Worm (Caenorhabditis elegans) whole organism, L2 larva: Measurements from ENCODE around the gene ZK632.12.

ENCODE experiments used
- C34F6.9 ChIP-seq: fragments of 150-350 bp; optimal IDR thresholded peaks from 2 replicates; lab custom pipeline; 2014; ENCODE audit warnings: missing biosample characterization, missing genetic modification characterization
- F13H6.1 ChIP-seq: sonication (generic microtip); optimal IDR thresholded peaks from 2 replicates; lab custom pipeline; 2016; ENCODE audit warnings: missing genetic modification characterization, missing compliant biosample characterization
- R02D3.7 ChIP-seq: fragments of 150-350 bp; optimal IDR thresholded peaks from 2 replicates; lab custom pipeline; 2014; ENCODE audit warnings: missing biosample characterization, missing genetic modification characterization
- Y55F3AM.14 ChIP-seq: fragments of 200-800 bp; sonication (Bioruptor generic); optimal IDR thresholded peaks from 2 replicates; lab custom pipeline; 2018; ENCODE audit warnings: mild to moderate bottlenecking, missing genetic modification characterization, missing compliant biosample characterization
- ZK546.5 ChIP-seq: sonication (generic microtip); optimal IDR thresholded peaks from 2 replicates; lab custom pipeline; 2017; ENCODE audit warnings: missing biosample characterization, missing genetic modification characterization
- alr-1 ChIP-seq: fragments of 150-350 bp; optimal IDR thresholded peaks from 2 replicates; lab custom pipeline; 2014; ENCODE audit warnings: missing biosample characterization, missing genetic modification characterization
- aly-2 ChIP-seq: fragments of 150-350 bp; optimal IDR thresholded peaks from 2 replicates; lab custom pipeline; 2014; ENCODE audit warnings: missing biosample characterization, missing genetic modification characterization
- ama-1 ChIP-seq: fragments of 150-350 bp; optimal IDR thresholded peaks from 2 replicates; lab custom pipeline; 2018; ENCODE audit warnings: inconsistent platforms
- blmp-1 ChIP-seq: sonication (generic microtip); optimal IDR thresholded peaks from 2 replicates; lab custom pipeline; 2017; ENCODE audit warnings: missing genetic modification characterization, mild to moderate bottlenecking, missing compliant biosample characterization, antibody characterized with exemption, moderate library complexity; ENCODE audit not compliant: insufficient read depth
- ceh-16 ChIP-seq: fragments of 150-350 bp; optimal IDR thresholded peaks from 2 replicates; lab custom pipeline; 2014; ENCODE audit warnings: missing biosample characterization, missing genetic modification characterization
- ceh-82 ChIP-seq: fragments of 150-350 bp; optimal IDR thresholded peaks from 2 replicates; lab custom pipeline; 2014; ENCODE audit warnings: missing biosample characterization, missing genetic modification characterization
- crh-2 ChIP-seq: sonication (generic microtip); optimal IDR thresholded peaks from 2 replicates; lab custom pipeline; 2017; ENCODE audit warnings: missing biosample characterization, missing genetic modification characterization
- dmd-4 ChIP-seq: sonication (generic microtip); optimal IDR thresholded peaks from 2 replicates; lab custom pipeline; 2017; ENCODE audit warnings: missing biosample characterization, missing genetic modification characterization
- egl-27 ChIP-seq: sonication (generic microtip); optimal IDR thresholded peaks from 3 replicates; lab custom pipeline; 2017; ENCODE audit warnings: missing biosample characterization, missing genetic modification reagents, missing genetic modification characterization
- elt-1 ChIP-seq: fragments of 150-350 bp; optimal IDR thresholded peaks from 2 replicates; lab custom pipeline; 2014; ENCODE audit warnings: missing biosample characterization, missing genetic modification characterization
- elt-3 ChIP-seq: sonication (generic microtip); optimal IDR thresholded peaks from 2 replicates; lab custom pipeline; 2017; ENCODE audit warnings: missing biosample characterization, missing genetic modification characterization
- fos-1 ChIP-seq: fragments of 150-350 bp; optimal IDR thresholded peaks from 2 replicates; lab custom pipeline; 2014; ENCODE audit warnings: missing biosample characterization, missing genetic modification characterization
- gmeb-1 ChIP-seq: fragments of 150-350 bp; optimal IDR thresholded peaks from 2 replicates; lab custom pipeline; 2014; ENCODE audit warnings: missing biosample characterization, missing genetic modification characterization
- lin-11 ChIP-seq: fragments of 150-350 bp; sonication (generic microtip); optimal IDR thresholded peaks from 2 replicates; lab custom pipeline; 2014; ENCODE audit warnings: missing biosample characterization, missing genetic modification characterization, inconsistent platforms, mixed read lengths
- lin-13 ChIP-seq: fragments of 150-350 bp; optimal IDR thresholded peaks from 2 replicates; lab custom pipeline; 2014; ENCODE audit warnings: missing biosample characterization, missing genetic modification reagents, missing genetic modification characterization
- lin-39 ChIP-seq: fragments of 150-350 bp; optimal IDR thresholded peaks from 2 replicates; lab custom pipeline; 2014; ENCODE audit warnings: missing biosample characterization, missing genetic modification reagents, missing genetic modification characterization
- lsy-2 ChIP-seq, 2 experiments: fragments of 150-350 bp in 1 of 2; sonication (generic microtip) in 1 of 2; optimal IDR thresholded peaks; 2 replicates each; lab custom pipeline; 2014 to 2017; ENCODE audit warnings: missing biosample characterization in 2 of 2, missing genetic modification characterization in 2 of 2
- mab-5 ChIP-seq: fragments of 150-350 bp; optimal IDR thresholded peaks from 2 replicates; lab custom pipeline; 2014; ENCODE audit warnings: missing biosample characterization, missing genetic modification characterization
- mbf-1 ChIP-seq: sonication (generic microtip); optimal IDR thresholded peaks from 2 replicates; lab custom pipeline; 2017; ENCODE audit warnings: missing biosample characterization, missing genetic modification characterization
- mdl-1 ChIP-seq, 2 experiments: fragments of 150-350 bp in 1 of 2; sonication (generic microtip) in 1 of 2; optimal IDR thresholded peaks; 2 replicates each; lab custom pipeline; 2017; ENCODE audit warnings: missing biosample characterization in 2 of 2, missing genetic modification characterization in 2 of 2
- nhr-10 ChIP-seq: sonication (generic microtip); optimal IDR thresholded peaks from 2 replicates; lab custom pipeline; 2017; ENCODE audit warnings: missing biosample characterization, missing genetic modification characterization
- nhr-11 ChIP-seq: fragments of 150-350 bp; optimal IDR thresholded peaks from 2 replicates; lab custom pipeline; 2014; ENCODE audit warnings: missing biosample characterization, missing genetic modification characterization
- nhr-12 ChIP-seq: fragments of 150-350 bp; optimal IDR thresholded peaks from 2 replicates; lab custom pipeline; 2014; ENCODE audit warnings: missing biosample characterization, missing genetic modification characterization
- nhr-129 ChIP-seq: fragments of 150-350 bp; optimal IDR thresholded peaks from 2 replicates; lab custom pipeline; 2014; ENCODE audit warnings: missing biosample characterization, missing genetic modification characterization
- nhr-21 ChIP-seq: fragments of 150-350 bp; optimal IDR thresholded peaks from 2 replicates; lab custom pipeline; 2014; ENCODE audit warnings: missing biosample characterization, missing genetic modification characterization
- nhr-23 ChIP-seq: fragments of 150-350 bp; optimal IDR thresholded peaks from 2 replicates; lab custom pipeline; 2014; ENCODE audit warnings: missing biosample characterization, missing genetic modification reagents, missing genetic modification characterization
- nhr-237 ChIP-seq: fragments of 150-350 bp; optimal IDR thresholded peaks from 2 replicates; lab custom pipeline; 2014; ENCODE audit warnings: missing biosample characterization, missing genetic modification characterization
- nhr-25 ChIP-seq: fragments of 150-350 bp; sonication (generic microtip); optimal IDR thresholded peaks from 3 replicates; lab custom pipeline; 2014; ENCODE audit warnings: missing biosample characterization, missing genetic modification characterization
- nhr-6 ChIP-seq: fragments of 150-350 bp; optimal IDR thresholded peaks from 2 replicates; lab custom pipeline; 2014; ENCODE audit warnings: missing biosample characterization, missing genetic modification characterization
- nhr-77 ChIP-seq: fragments of 150-350 bp; optimal IDR thresholded peaks from 2 replicates; lab custom pipeline; 2014; ENCODE audit warnings: missing biosample characterization, missing genetic modification characterization
- peb-1 ChIP-seq: fragments of 150-350 bp; optimal IDR thresholded peaks from 2 replicates; lab custom pipeline; 2014; ENCODE audit warnings: missing biosample characterization, missing genetic modification characterization
- sem-4 ChIP-seq: fragments of 150-350 bp; optimal IDR thresholded peaks from 2 replicates; lab custom pipeline; 2014; ENCODE audit warnings: missing biosample characterization, missing genetic modification reagents, missing genetic modification characterization
- skn-1 ChIP-seq: sonication (generic microtip); optimal IDR thresholded peaks from 2 replicates; lab custom pipeline; 2017; ENCODE audit warnings: missing biosample characterization, missing genetic modification characterization
- sma-3 ChIP-seq: sonication (generic microtip); optimal IDR thresholded peaks from 2 replicates; lab custom pipeline; 2016; ENCODE audit warnings: missing genetic modification reagents, missing genetic modification characterization, missing compliant biosample characterization
- sma-9 ChIP-seq, 2 experiments: fragments of 150-350 bp in 1 of 2; sonication (generic microtip) in 1 of 2; optimal IDR thresholded peaks; 2 replicates each; lab custom pipeline; 2014 to 2016; ENCODE audit warnings: missing genetic modification characterization in 2 of 2, mild to moderate bottlenecking in 1 of 2, missing biosample characterization in 1 of 2, missing compliant biosample characterization in 1 of 2, missing genetic modification reagents in 1 of 2, moderate library complexity in 1 of 2
- snpc-4 ChIP-seq: fragments of 150-350 bp; optimal IDR thresholded peaks from 2 replicates; lab custom pipeline; 2014; ENCODE audit warnings: missing biosample characterization, missing genetic modification characterization
- unc-39 ChIP-seq: fragments of 150-350 bp; optimal IDR thresholded peaks from 2 replicates; lab custom pipeline; 2014; ENCODE audit warnings: missing biosample characterization, missing genetic modification characterization
- unc-55 ChIP-seq: fragments of 150-350 bp; sonication (generic microtip); optimal IDR thresholded peaks from 3 replicates; lab custom pipeline; 2014; ENCODE audit warnings: missing biosample characterization, missing genetic modification reagents, missing genetic modification characterization
- unc-62 ChIP-seq: fragments of 150-350 bp; optimal IDR thresholded peaks from 2 replicates; lab custom pipeline; 2014; ENCODE audit warnings: missing biosample characterization, missing genetic modification reagents, missing genetic modification characterization
- zag-1 ChIP-seq: fragments of 150-350 bp; optimal IDR thresholded peaks from 2 replicates; lab custom pipeline; 2014; ENCODE audit warnings: missing biosample characterization, missing genetic modification characterization
- ztf-1 ChIP-seq: fragments of 200-800 bp; sonication (Bioruptor generic); conservative IDR thresholded peaks from 2 replicates; pipeline ENCODE4 v1.3.6; 2022; ENCODE audit warnings: missing genetic modification characterization, missing compliant biosample characterization
- ztf-11 ChIP-seq: sonication (generic microtip); optimal IDR thresholded peaks from 2 replicates; lab custom pipeline; 2017; ENCODE audit warnings: missing biosample characterization, missing genetic modification characterization
- ztf-4 ChIP-seq: fragments of 150-350 bp; optimal IDR thresholded peaks from 2 replicates; lab custom pipeline; 2014; ENCODE audit warnings: missing biosample characterization, missing genetic modification characterization

The ZK632.12 gene

DNA sequence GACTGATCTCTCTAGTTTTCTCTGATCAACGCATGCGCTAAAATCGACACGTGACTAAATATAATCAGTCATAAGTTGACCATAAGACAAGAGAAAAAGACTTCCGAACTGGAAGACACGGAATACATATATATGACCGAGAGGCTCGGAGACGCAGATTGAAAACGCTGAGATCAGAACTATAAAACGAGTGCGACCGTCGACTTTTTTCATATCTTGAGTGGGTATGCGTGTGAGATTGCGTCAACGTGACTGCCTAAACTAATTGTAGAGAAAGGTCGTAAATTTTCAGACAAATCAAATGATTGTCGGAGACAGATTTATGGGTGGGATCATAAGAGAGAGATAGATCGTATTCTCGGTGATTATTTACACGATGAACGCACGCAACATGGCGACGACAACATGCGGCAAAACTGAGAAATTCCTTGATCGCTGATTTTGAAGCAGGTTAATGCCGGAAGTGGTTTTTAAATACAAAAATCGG, 23.0 kb upstream of the ZK632.12 start:
- TF ChIP-seq elt-1 (no peak), nhr-23 (tag; lab: Kevin White, UChicago) (no peak), unc-55 (no peak), nhr-11 (tag; lab: Kevin White, UChicago) (no peak), lin-11 (tag; lab: Kevin White, UChicago) (no peak), sem-4 (tag; lab: Kevin White, UChicago) (no peak), nhr-129 (peak; percentile 13), nhr-237 (tag; lab: Kevin White, UChicago) (no peak), sma-3 (GFP tag; lab: Kevin White, UChicago) (peak; percentile 61), unc-39 (tag; lab: Kevin White, UChicago) (no peak), mbf-1 (tag; lab: Kevin White, UChicago) (no peak), elt-3 (tag; lab: Kevin White, UChicago) (no peak), lin-39 (tag; lab: Kevin White, UChicago) (no peak), C34F6.9 (tag; lab: Kevin White, UChicago) (no peak), lin-13 (GFP tag; lab: Kevin White, UChicago) (no peak), ZK546.5 (tag; lab: Kevin White, UChicago) (no peak), ztf-11 (tag; lab: Kevin White, UChicago) (no peak), aly-2 (tag; lab: Kevin White, UChicago) (no peak), mab-5 (tag; lab: Kevin White, UChicago) (no peak), egl-27 (no peak), gmeb-1 (tag; lab: Kevin White, UChicago) (peak; percentile 52), ceh-16 (no peak), peb-1 (no peak), mdl-1 (tag; optimal IDR thresholded peaks at IDR 0.05; lab: Kevin White, UChicago) (peak in 1 of 2 experiments; percentile 28), snpc-4 (tag; lab: Kevin White, UChicago) (no peak), nhr-10 (no peak), unc-62 (GFP tag; lab: Kevin White, UChicago) (no peak), fos-1 (tag; lab: Kevin White, UChicago) (no peak), dmd-4 (no peak), ama-1 (peak; percentile 80), ztf-4 (tag; lab: Kevin White, UChicago) (peak; percentile 14), alr-1 (no peak), Y55F3AM.14 (GFP tag; lab: Kevin White, UChicago) (peak; percentile 3), crh-2 (peak; percentile 23), nhr-77 (tag; lab: Kevin White, UChicago) (no peak), R02D3.7 (no peak), nhr-25 (tag; lab: Kevin White, UChicago) (peak; percentile 75), nhr-21 (tag; lab: Kevin White, UChicago) (peak; percentile 63), ceh-82 (no peak), nhr-6 (no peak), ztf-1 (GFP tag; lab: Robert Waterston, UW) (no peak), skn-1 (tag; lab: Kevin White, UChicago) (no peak), lsy-2 (tag; optimal IDR thresholded peaks at IDR 0.05; lab: Kevin White, UChicago) (peak in 1 of 2 experiments; percentile 26), blmp-1 (tag; lab: Kevin White, UChicago) (peak; percentile 46), zag-1 (tag; lab: Kevin White, UChicago) (no peak), nhr-12 (tag; lab: Kevin White, UChicago) (no peak), sma-9 (GFP tag; optimal IDR thresholded peaks at IDR 0.05; lab: Kevin White, UChicago) (peak; percentile 62), sma-9 (tag; optimal IDR thresholded peaks at IDR 0.05; lab: Kevin White, UChicago) (no peak), F13H6.1 (tag; lab: Kevin White, UChicago) (no peak)
- TF ChIP-seq, all 48 proteins: peak for 13
